Worm (Caenorhabditis elegans) whole organism, L4/young adult: ENCODE measurements around the gene R05D3.3.
"Not testable (repeated sequence)": the region's sequence is repeated elsewhere in the genome, so short reads cannot be mapped to it uniquely, and the experiment has no call there.

Experiments
- W03F9.2 ChIP-seq: fragments of 150-350 bp; optimal IDR thresholded peaks from 2 replicates; lab custom pipeline; 2014; ENCODE audit warnings: missing biosample characterization, missing genetic modification characterization
- him-1 ChIP-seq: sonication (generic microtip); optimal IDR thresholded peaks from 2 replicates; lab custom pipeline; 2016; ENCODE audit warnings: missing genotype, missing genetic modification reagents, missing genetic modification characterization, missing compliant biosample characterization

- not testable (repeated sequence) for TF ChIP-seq W03F9.2, him-1 (tag; lab: Kevin White, UChicago)
Observed at ce11 chrIII:8339372-8339771, 24.4 kb upstream of the R05D3.3 start, which contains the start of gene clc-28.
